Worm (Caenorhabditis elegans) whole organism, L4 larva: ENCODE results near the gene F54H12.4.

ENCODE experiments used
- T26A8.4 ChIP-seq: fragments of 200-800 bp; sonication (Bioruptor generic); IDR thresholded peaks from 2 replicates; pipeline ENCODE4 v1.3.6; 2022; ENCODE audit warnings: missing genetic modification characterization, missing compliant biosample characterization
- ZK546.5 ChIP-seq, 2 experiments: sonication (generic microtip); optimal IDR thresholded peaks; 2 replicates each; lab custom pipeline; 2017; ENCODE audit warnings: missing biosample characterization in 2 of 2, missing genetic modification characterization in 2 of 2
- ceh-32 ChIP-seq: sonication (generic microtip); optimal IDR thresholded peaks from 2 replicates; lab custom pipeline; 2016; ENCODE audit warnings: mild to moderate bottlenecking, missing genetic modification characterization, missing compliant biosample characterization; ENCODE audit not compliant: poor library complexity
- ces-1 ChIP-seq: fragments of 150-350 bp; sonication (generic microtip); optimal IDR thresholded peaks from 4 replicates; lab custom pipeline; 2014; ENCODE audit warnings: missing biosample characterization, missing genetic modification reagents, missing genetic modification characterization
- fkh-10 ChIP-seq: fragments of 150-350 bp; optimal IDR thresholded peaks from 2 replicates; lab custom pipeline; 2014; ENCODE audit warnings: missing biosample characterization, missing genetic modification reagents, missing genetic modification characterization
- lin-39 ChIP-seq: fragments of 150-350 bp; optimal IDR thresholded peaks from 2 replicates; lab custom pipeline; 2014; ENCODE audit warnings: missing biosample characterization, missing genetic modification reagents, missing genetic modification characterization
- mdl-1 ChIP-seq, 2 experiments: fragments of 150-350 bp in 1 of 2; sonication (generic microtip) in 1 of 2; optimal IDR thresholded peaks; 2 replicates each; lab custom pipeline; 2014 to 2017; ENCODE audit warnings: missing biosample characterization in 2 of 2, missing genetic modification characterization in 2 of 2
- nhr-10 ChIP-seq: fragments of 150-350 bp; optimal IDR thresholded peaks from 2 replicates; lab custom pipeline; 2014; ENCODE audit warnings: missing biosample characterization, missing genetic modification characterization
- nhr-11 ChIP-seq: fragments of 150-350 bp; optimal IDR thresholded peaks from 2 replicates; lab custom pipeline; 2014; ENCODE audit warnings: missing biosample characterization, missing genetic modification characterization
- set-16 ChIP-seq: fragments of 200-800 bp; sonication (Bioruptor generic); IDR thresholded peaks from 2 replicates; pipeline ENCODE4 v1.3.6; 2022; ENCODE audit warnings: missing genetic modification reagents, missing genetic modification characterization, missing compliant biosample characterization
- snpc-4 ChIP-seq: fragments of 150-350 bp; optimal IDR thresholded peaks from 2 replicates; lab custom pipeline; 2014; ENCODE audit warnings: missing biosample characterization, missing genetic modification characterization

- TF ChIP-seq mdl-1 (tag; optimal IDR thresholded peaks at IDR 0.05; lab: Kevin White, UChicago) (no peak), ces-1 (GFP tag; lab: Kevin White, UChicago) (no peak), T26A8.4 (GFP tag; lab: Robert Waterston, UW) (no peak), nhr-10 (no peak), lin-39 (tag; lab: Kevin White, UChicago) (no peak), nhr-11 (tag; lab: Kevin White, UChicago) (no peak), fkh-10 (GFP tag; lab: Kevin White, UChicago) (no peak), set-16 (no peak), ZK546.5 (tag; optimal IDR thresholded peaks at IDR 0.05; lab: Kevin White, UChicago) (no peak), ceh-32 (no peak), snpc-4 (no peak)
Observed at ce11 chrIII:8010260-8010822, 47.8 kb upstream of the F54H12.4 start, which contains the start of gene cit-1.2.
